Worm (Caenorhabditis elegans): ENCODE data around the gene Y94H6A.12.

Gene Y94H6A.12

DNA sequence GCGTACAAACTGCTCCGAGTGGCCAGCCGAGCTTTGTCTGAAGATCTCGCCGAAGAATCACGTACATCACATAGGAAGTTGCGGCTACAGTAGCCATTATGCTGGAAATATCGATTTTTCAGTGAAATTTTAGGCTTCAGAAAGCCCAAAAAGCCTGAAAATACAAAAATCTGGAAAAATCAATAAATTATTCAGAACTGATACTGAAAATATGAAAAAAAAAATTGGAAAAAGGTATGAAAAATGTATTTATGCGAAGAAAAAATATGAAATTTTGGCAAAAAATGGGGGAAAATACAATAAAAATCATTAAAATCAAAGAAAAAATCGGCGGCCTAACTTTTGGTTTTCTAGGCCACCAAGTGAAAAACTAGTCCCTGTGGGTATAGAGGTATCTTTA lies at the start of gene Y94H6A.12:
Gene Y94H6A.12 (minus strand): TSS at position 101 of the 400 bp plus-strand sequence.
- TF ChIP-seq crh-2 (tag; optimal IDR thresholded peaks at IDR 0.05), result no peak
- TF ChIP-seq ztf-4 (tag; optimal IDR thresholded peaks at IDR 0.05), result no peak
- TF ChIP-seq ztf-1 (GFP tag; conservative IDR thresholded peaks at IDR 0.05), result no peak
- TF ChIP-seq alr-1 (tag; optimal IDR thresholded peaks at IDR 0.05), result no peak
- TF ChIP-seq unc-39 (tag; optimal IDR thresholded peaks at IDR 0.05), result no peak
- no peak for TF ChIP-seq F13H6.1 (tag; optimal IDR thresholded peaks at IDR 0.05)
- no peak for TF ChIP-seq ztf-11 (tag; optimal IDR thresholded peaks at IDR 0.05)
- TF ChIP-seq mab-5 (tag; optimal IDR thresholded peaks at IDR 0.05), result no peak
- TF ChIP-seq sem-4 (tag; optimal IDR thresholded peaks at IDR 0.05), result no peak

DNA sequence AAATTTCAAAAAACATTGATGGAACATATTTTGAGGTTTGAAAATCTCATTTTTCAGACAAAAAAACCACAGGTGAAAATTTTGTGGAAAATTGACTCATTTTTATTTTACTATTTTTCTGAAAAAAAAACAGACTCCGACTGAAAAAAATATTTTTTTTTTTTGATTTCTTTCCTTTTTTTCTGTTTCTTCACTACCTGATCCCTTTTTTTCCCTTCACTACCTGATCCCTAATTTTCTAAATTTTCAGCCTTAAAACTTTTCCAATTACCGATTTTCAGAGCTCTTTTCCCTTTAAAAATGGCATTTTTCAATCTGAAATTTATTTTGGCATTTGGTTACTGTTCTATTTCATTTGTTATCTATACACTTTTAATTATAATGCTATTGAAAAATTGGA lies 49.5 kb upstream of the Y94H6A.12 start, which contains the start of gene Y54G2A.77:
Gene Y54G2A.77 (plus strand): TSS at position 301 of the 400 bp plus-strand sequence.
- TF ChIP-seq nhr-237 (tag; optimal IDR thresholded peaks at IDR 0.05), result no peak
- no peak for TF ChIP-seq ztf-4 (tag; optimal IDR thresholded peaks at IDR 0.05)
- TF ChIP-seq alr-1 (tag; optimal IDR thresholded peaks at IDR 0.05), result no peak
- TF ChIP-seq unc-62 (GFP tag; optimal IDR thresholded peaks at IDR 0.05), result no peak
- TF ChIP-seq ama-1 (optimal IDR thresholded peaks at IDR 0.05), result no peak
- no peak for TF ChIP-seq nhr-129 (tag; optimal IDR thresholded peaks at IDR 0.05)
- TF ChIP-seq blmp-1 (tag; optimal IDR thresholded peaks at IDR 0.05; ENCODE audit: insufficient read depth), result no peak
- TF ChIP-seq lin-13 (GFP tag; optimal IDR thresholded peaks at IDR 0.05), result no peak
- no peak for TF ChIP-seq sma-9 (GFP tag; optimal IDR thresholded peaks at IDR 0.05)
- no peak for TF ChIP-seq sma-9 (tag; optimal IDR thresholded peaks at IDR 0.05)
- no peak for TF ChIP-seq ceh-82 (tag; optimal IDR thresholded peaks at IDR 0.05)
- TF ChIP-seq Y55F3AM.14 (GFP tag; optimal IDR thresholded peaks at IDR 0.05), result no peak
- no peak for TF ChIP-seq aly-2 (tag; optimal IDR thresholded peaks at IDR 0.05)
- no peak for TF ChIP-seq nhr-11 (tag; optimal IDR thresholded peaks at IDR 0.05)
- TF ChIP-seq egl-27 (tag; optimal IDR thresholded peaks at IDR 0.05), result no peak
- no peak for TF ChIP-seq crh-2 (tag; optimal IDR thresholded peaks at IDR 0.05)
- TF ChIP-seq ZK546.5 (tag; optimal IDR thresholded peaks at IDR 0.05), result no peak
- TF ChIP-seq nhr-6 (tag; optimal IDR thresholded peaks at IDR 0.05), result no peak
- TF ChIP-seq mdl-1 (tag; optimal IDR thresholded peaks at IDR 0.05), result no peak
- TF ChIP-seq ceh-16 (tag; optimal IDR thresholded peaks at IDR 0.05), result no peak

DNA sequence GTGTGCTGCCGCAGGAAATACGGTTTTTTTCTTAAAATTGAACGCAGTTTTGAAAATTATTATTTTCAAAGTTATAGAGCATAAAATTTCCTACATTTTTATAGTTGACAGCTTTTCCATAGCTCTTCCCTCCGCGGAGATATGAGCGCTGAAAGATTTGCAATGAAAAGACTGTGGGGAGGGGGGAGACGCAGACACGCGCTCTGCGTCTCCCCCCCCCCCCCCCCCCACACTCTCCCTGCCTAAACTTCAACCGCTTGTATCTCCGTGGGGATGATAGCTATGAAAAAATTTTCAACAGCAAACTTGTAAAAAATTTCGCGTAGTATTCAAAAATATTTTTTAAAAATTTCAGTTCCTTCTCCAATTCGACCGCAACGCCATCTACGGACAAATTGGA lies 48.6 kb upstream of the Y94H6A.12 start:
- TF ChIP-seq aly-2 (tag; optimal IDR thresholded peaks at IDR 0.05) (no peak), ama-1 (optimal IDR thresholded peaks at IDR 0.05) (no peak), blmp-1 (tag; optimal IDR thresholded peaks at IDR 0.05; ENCODE audit: insufficient read depth) (no peak), snpc-4 (tag; optimal IDR thresholded peaks at IDR 0.05) (no peak), ZK546.5 (tag; optimal IDR thresholded peaks at IDR 0.05) (no peak), ceh-16 (tag; optimal IDR thresholded peaks at IDR 0.05) (no peak), nhr-11 (tag; optimal IDR thresholded peaks at IDR 0.05) (no peak), nhr-237 (tag; optimal IDR thresholded peaks at IDR 0.05) (no peak), fos-1 (tag; optimal IDR thresholded peaks at IDR 0.05) (no peak), ztf-11 (tag; optimal IDR thresholded peaks at IDR 0.05) (no peak), nhr-6 (tag; optimal IDR thresholded peaks at IDR 0.05) (no peak), crh-2 (tag; optimal IDR thresholded peaks at IDR 0.05) (no peak), elt-3 (tag; optimal IDR thresholded peaks at IDR 0.05) (no peak), sem-4 (tag; optimal IDR thresholded peaks at IDR 0.05) (no peak), alr-1 (tag; optimal IDR thresholded peaks at IDR 0.05) (no peak), nhr-12 (tag; optimal IDR thresholded peaks at IDR 0.05) (no peak), nhr-21 (tag; optimal IDR thresholded peaks at IDR 0.05) (no peak), nhr-10 (tag; optimal IDR thresholded peaks at IDR 0.05) (no peak)

DNA sequence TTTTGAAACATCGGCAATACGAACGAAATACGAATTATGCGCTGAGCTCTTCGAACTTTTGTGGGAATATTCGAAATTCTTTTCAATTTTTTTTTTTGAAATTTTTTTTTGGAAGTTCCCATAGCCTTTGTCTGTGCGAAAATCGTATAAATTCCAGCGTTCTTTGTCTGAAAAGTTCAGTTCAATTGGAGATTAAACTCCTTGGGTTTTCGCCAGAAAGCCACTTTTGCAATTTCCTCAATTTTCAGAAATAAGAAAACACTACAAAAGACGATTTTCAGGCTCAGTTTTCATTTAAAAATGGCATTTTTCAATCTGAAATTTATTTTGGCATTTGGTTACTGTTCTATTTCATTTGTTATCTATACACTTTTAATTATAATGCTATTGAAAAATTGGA lies 46.3 kb upstream of the Y94H6A.12 start, which contains the start of gene Y54G2A.38:
Gene Y54G2A.38 (plus strand): TSS at position 301 of the 400 bp plus-strand sequence.
- TF ChIP-seq skn-1 (tag; optimal IDR thresholded peaks at IDR 0.05) (no peak), sma-3 (GFP tag; optimal IDR thresholded peaks at IDR 0.05) (no peak), nhr-77 (tag; optimal IDR thresholded peaks at IDR 0.05) (no peak), ztf-4 (tag; optimal IDR thresholded peaks at IDR 0.05) (no peak), egl-27 (tag; optimal IDR thresholded peaks at IDR 0.05) (no peak), nhr-25 (tag; optimal IDR thresholded peaks at IDR 0.05) (no peak), elt-3 (tag; optimal IDR thresholded peaks at IDR 0.05) (no peak), unc-39 (tag; optimal IDR thresholded peaks at IDR 0.05) (no peak), alr-1 (tag; optimal IDR thresholded peaks at IDR 0.05) (no peak), lin-13 (GFP tag; optimal IDR thresholded peaks at IDR 0.05) (no peak), ama-1 (optimal IDR thresholded peaks at IDR 0.05) (no peak), mdl-1 (tag; optimal IDR thresholded peaks at IDR 0.05) (no peak), sem-4 (tag; optimal IDR thresholded peaks at IDR 0.05) (no peak), zag-1 (tag; optimal IDR thresholded peaks at IDR 0.05) (no peak), snpc-4 (tag; optimal IDR thresholded peaks at IDR 0.05) (no peak), nhr-237 (tag; optimal IDR thresholded peaks at IDR 0.05) (no peak), nhr-23 (tag; optimal IDR thresholded peaks at IDR 0.05) (no peak), nhr-12 (tag; optimal IDR thresholded peaks at IDR 0.05) (no peak), mab-5 (tag; optimal IDR thresholded peaks at IDR 0.05) (no peak)

Data from whole organism, L2 larva.